ENCODE assay signal across 4 fruit fly cellular contexts in the genomic region with DNA sequence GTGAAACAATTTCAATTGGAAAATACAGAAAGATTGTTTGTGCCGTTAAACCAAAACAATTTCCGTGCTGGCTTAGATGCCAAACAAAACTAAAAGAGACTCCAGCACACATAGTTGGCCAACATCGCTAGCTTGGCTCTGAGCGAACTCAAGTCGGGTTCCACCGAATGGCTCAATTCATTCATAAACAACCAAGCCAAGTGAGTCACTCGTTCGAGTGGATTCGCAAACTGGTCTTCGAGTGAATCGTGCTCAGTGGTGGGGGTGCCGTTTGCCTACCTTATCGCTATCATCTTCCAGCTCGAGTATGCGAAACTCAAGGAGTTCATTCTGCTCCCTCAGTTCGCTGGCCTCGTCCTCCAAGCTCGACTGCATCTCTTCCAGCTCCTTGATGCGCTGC.
TF ChIP-seq lines count a peak whose summit lies in the region.

No protein-coding gene starts in this region.

- no peak for TF ChIP-seq CTCF in whole organism, embryonic (GFP tag; optimal IDR thresholded peaks at IDR 0.05; lab: Kevin White, UChicago)

TF ChIP-seq in whole organism, embryonic, 481 proteins besides CTCF, POLR2A, EP300 and RAD21:
- TF ChIP-seq zen2 (GFP tag; IDR thresholded peaks at IDR 0.05; lab: Robert Waterston, UW; ENCODE audit: partially characterized antibody) (0 out of 3 replicates have a peak, but pooled peaks have one; percentile 19), YL-1 (GFP tag; optimal IDR thresholded peaks at IDR 0.05; lab: Kevin White, UChicago) (no peak), chinmo (GFP tag; IDR thresholded peaks at IDR 0.05; lab: Robert Waterston, UW; ENCODE audit: partially characterized antibody) (0 out of 4 replicates have a peak, but pooled peaks have one; percentile 33), hbn (GFP tag; IDR thresholded peaks at IDR 0.05; lab: Robert Waterston, UW; ENCODE audit: partially characterized antibody) (no peak), z (GFP tag; IDR thresholded peaks at IDR 0.05; lab: Robert Waterston, UW) (peak; percentile 95), CG34422 (GFP tag; IDR thresholded peaks at IDR 0.05; lab: Robert Waterston, UW) (no peak)
TF ChIP-seq in whole organism, embryonic: peak in this region for 3.

TF ChIP-seq in whole organism, prepupa, 60 proteins besides CTCF, POLR2A, EP300 and RAD21:
- TF ChIP-seq CG6163 (GFP tag; IDR thresholded peaks at IDR 0.05; lab: Robert Waterston, UW) (0 out of 3 replicates have a peak, but pooled peaks have one; percentile 18), CG10669 (GFP tag; optimal IDR thresholded peaks at IDR 0.05; lab: Kevin White, UChicago) (no peak), ss (GFP tag; optimal IDR thresholded peaks at IDR 0.05; lab: Kevin White, UChicago) (no peak)

TF ChIP-seq in whole organism, pupa, 21 proteins besides CTCF, POLR2A, EP300 and RAD21:
- TF ChIP-seq CG14655 (GFP tag; optimal IDR thresholded peaks at IDR 0.05; lab: Kevin White, UChicago) (no peak), EcR (GFP tag; optimal IDR thresholded peaks at IDR 0.05; lab: Kevin White, UChicago) (peak; percentile 82), CG15710 (tag; optimal IDR thresholded peaks at IDR 0.05; lab: Kevin White, UChicago) (no peak), CG8159 (tag; optimal IDR thresholded peaks at IDR 0.05; lab: Kevin White, UChicago) (no peak), Pif1B (GFP tag; optimal IDR thresholded peaks at IDR 0.05; lab: Kevin White, UChicago) (no peak), CG4496 (GFP tag; IDR thresholded peaks at IDR 0.05; lab: Robert Waterston, UW) (0 out of 3 replicates have a peak, but pooled peaks have one; percentile 23), fd96Ca (GFP tag; IDR thresholded peaks at IDR 0.05; lab: Robert Waterston, UW) (no peak), CG17806 (tag; optimal IDR thresholded peaks at IDR 0.05; lab: Kevin White, UChicago) (no peak), CG10348 (GFP tag; IDR thresholded peaks at IDR 0.05; lab: Robert Waterston, UW) (no peak), CG13204 (GFP tag; optimal IDR thresholded peaks at IDR 0.05; lab: Kevin White, UChicago) (no peak), CG8301 (tag; optimal IDR thresholded peaks at IDR 0.05; lab: Kevin White, UChicago) (no peak), Snoo (tag; optimal IDR thresholded peaks at IDR 0.05; lab: Kevin White, UChicago) (no peak), CG34367 (tag; optimal IDR thresholded peaks at IDR 0.05; lab: Kevin White, UChicago) (no peak), rn (GFP tag; IDR thresholded peaks at IDR 0.05; lab: Robert Waterston, UW) (no peak)

TF ChIP-seq in whole organism, wandering third instar larva, 38 proteins besides CTCF, POLR2A, EP300 and RAD21:
- peak; percentile 0 for TF ChIP-seq Vsx2 (GFP tag; optimal IDR thresholded peaks at IDR 0.05; lab: Kevin White, UChicago; ENCODE audit: partially characterized antibody)
- TF ChIP-seq Hr78 (GFP tag; optimal IDR thresholded peaks at IDR 0.05; lab: Kevin White, UChicago): no peak
- peak; percentile 31 for TF ChIP-seq Dif (GFP tag; optimal IDR thresholded peaks at IDR 0.05; lab: Kevin White, UChicago; ENCODE audit: partially characterized antibody)
